Fruit fly (Drosophila melanogaster) whole organism, embryonic: Measurements from ENCODE around the gene Idgf3.

ENCODE experiments used
- Adf1 ChIP-seq: fragments of 200-800 bp; sonication (Bioruptor generic); IDR thresholded peaks from 2 replicates; pipeline ENCODE4 v1.3.6; 2022; ENCODE audit warnings: missing biosample characterization, missing genetic modification characterization
- Atf6 ChIP-seq: fragments of 200-800 bp; sonication (Bioruptor generic); IDR thresholded peaks from 2 replicates; pipeline ENCODE4 v1.3.6; 2022; ENCODE audit warnings: missing biosample characterization, missing genetic modification characterization
- Bteb2 ChIP-seq: fragments of 200-800 bp; sonication (Bioruptor generic); optimal IDR thresholded peaks from 2 replicates; lab custom pipeline; 2016; ENCODE audit warnings: missing biosample characterization, missing genetic modification characterization
- CG10274 ChIP-seq: fragments of 200-800 bp; sonication (Bioruptor generic); optimal IDR thresholded peaks from 3 replicates; lab custom pipeline; 2017; ENCODE audit warnings: missing biosample characterization, mild to moderate bottlenecking, missing genetic modification characterization
- CG10543 ChIP-seq: fragments of 200-800 bp; sonication (Bioruptor generic); optimal IDR thresholded peaks from 3 replicates; lab custom pipeline; 2017; ENCODE audit warnings: missing biosample characterization, mild to moderate bottlenecking, missing genetic modification characterization, moderate library complexity
- CG11247 ChIP-seq: fragments of 200-800 bp; sonication (Bioruptor generic); IDR thresholded peaks from 2 replicates; pipeline ENCODE4 v1.3.6; 2022; ENCODE audit warnings: missing biosample characterization, missing genetic modification characterization
- CG12236 ChIP-seq: fragments of 200-800 bp; sonication (Bioruptor generic); optimal IDR thresholded peaks from 2 replicates; lab custom pipeline; 2016; ENCODE audit warnings: missing biosample characterization, missing genetic modification characterization
- CG1233 ChIP-seq: fragments of 200-800 bp; sonication (Bioruptor generic); optimal IDR thresholded peaks from 4 replicates; lab custom pipeline; 2018; ENCODE audit warnings: missing biosample characterization, mild to moderate bottlenecking, missing genetic modification characterization
- CG12942 ChIP-seq: fragments of 200-800 bp; sonication (Bioruptor generic); optimal IDR thresholded peaks from 3 replicates; lab custom pipeline; 2016; ENCODE audit warnings: missing biosample characterization, missing genetic modification characterization
- CG13287 ChIP-seq: fragments of 200-800 bp; sonication (Bioruptor generic); IDR thresholded peaks from 2 replicates; pipeline ENCODE4 v1.3.6; 2022; ENCODE audit warnings: missing biosample characterization, missing genetic modification characterization; ENCODE audit not compliant: partially characterized antibody
- CG13624 ChIP-seq: fragments of 200-800 bp; sonication (Bioruptor generic); optimal IDR thresholded peaks from 2 replicates; lab custom pipeline; 2016; ENCODE audit warnings: missing biosample characterization, missing genetic modification characterization
- CG16779 ChIP-seq: fragments of 200-800 bp; sonication (Bioruptor generic); IDR thresholded peaks from 2 replicates; pipeline ENCODE4 v1.3.6; 2022; ENCODE audit warnings: missing biosample characterization, missing genetic modification characterization
- CG17829 ChIP-seq: fragments of 200-800 bp; optimal IDR thresholded peaks from 2 replicates; lab custom pipeline; 2019; ENCODE audit warnings: missing biosample characterization, mild to moderate bottlenecking, missing genetic modification characterization, moderate library complexity
- CG30020 ChIP-seq: fragments of 200-800 bp; optimal IDR thresholded peaks from 2 replicates; lab custom pipeline; 2019; ENCODE audit warnings: missing biosample characterization, mild to moderate bottlenecking, missing genetic modification characterization, moderate library complexity
- CG30403 ChIP-seq: fragments of 200-800 bp; sonication (Bioruptor generic); optimal IDR thresholded peaks from 3 replicates; lab custom pipeline; 2016; ENCODE audit warnings: missing biosample characterization, missing genetic modification characterization
- CG3847 ChIP-seq: fragments of 200-800 bp; sonication (Bioruptor generic); IDR thresholded peaks from 2 replicates; pipeline ENCODE4 v1.3.6; 2022; ENCODE audit warnings: missing biosample characterization, missing genetic modification characterization
- CG42726 ChIP-seq: fragments of 200-800 bp; sonication (Bioruptor generic); IDR thresholded peaks from 2 replicates; pipeline ENCODE4 v1.3.6; 2022; ENCODE audit warnings: missing biosample characterization, missing genetic modification characterization; ENCODE audit not compliant: partially characterized antibody
- CG43689 ChIP-seq: fragments of 200-800 bp; sonication (Bioruptor generic); IDR thresholded peaks from 2 replicates; pipeline ENCODE4 v1.3.6; 2022; ENCODE audit warnings: missing biosample characterization, missing genetic modification characterization
- CG6683 ChIP-seq: fragments of 200-800 bp; sonication (Bioruptor generic); optimal IDR thresholded peaks from 2 replicates; lab custom pipeline; 2017; ENCODE audit warnings: missing biosample characterization, mild to moderate bottlenecking, missing genetic modification characterization, missing genetic modification reagents
- CG6689 ChIP-seq: fragments of 200-800 bp; sonication (Bioruptor generic); IDR thresholded peaks from 2 replicates; pipeline ENCODE4 v1.3.6; 2022; ENCODE audit warnings: missing biosample characterization, missing genetic modification characterization
- CG6765 ChIP-seq: fragments of 200-800 bp; sonication (Bioruptor generic); optimal IDR thresholded peaks from 3 replicates; lab custom pipeline; 2017; ENCODE audit warnings: missing biosample characterization, mild to moderate bottlenecking, missing genetic modification characterization
- CG8924 ChIP-seq: fragments of 200-800 bp; optimal IDR thresholded peaks from 3 replicates; lab custom pipeline; 2019; ENCODE audit warnings: missing biosample characterization, mild to moderate bottlenecking, missing genetic modification characterization, moderate library complexity
- CrebB ChIP-seq: fragments of 200-800 bp; sonication (Bioruptor generic); optimal IDR thresholded peaks from 3 replicates; lab custom pipeline; 2018; ENCODE audit warnings: missing biosample characterization, mild to moderate bottlenecking, missing genetic modification characterization
- Deaf1 ChIP-seq: fragments of 200-800 bp; optimal IDR thresholded peaks from 3 replicates; lab custom pipeline; 2019; ENCODE audit warnings: missing biosample characterization, mild to moderate bottlenecking, missing genetic modification characterization, moderate library complexity
- Dfd ChIP-seq, 2 experiments: fragments of >200 bp; optimal IDR thresholded peaks; 2 replicates each; lab custom pipeline; 2017; ENCODE audit warnings: missing biosample characterization in 2 of 2, missing genetic modification characterization in 2 of 2
- Fer1 ChIP-seq: fragments of 200-800 bp; sonication (Bioruptor generic); optimal IDR thresholded peaks from 2 replicates; lab custom pipeline; 2017; ENCODE audit warnings: missing biosample characterization, mild to moderate bottlenecking, missing genetic modification characterization
- H15 ChIP-seq: fragments of 200-800 bp; sonication (Bioruptor generic); IDR thresholded peaks from 3 replicates; pipeline ENCODE4 v1.3.6; 2022; ENCODE audit warnings: missing biosample characterization, missing genetic modification characterization
- Hey ChIP-seq: fragments of 200-800 bp; sonication (Bioruptor generic); optimal IDR thresholded peaks from 3 replicates; lab custom pipeline; 2018; ENCODE audit warnings: missing biosample characterization, mild to moderate bottlenecking, missing genetic modification characterization
- Hmr ChIP-seq: fragments of 200-800 bp; sonication (Bioruptor generic); optimal IDR thresholded peaks from 3 replicates; lab custom pipeline; 2017; ENCODE audit warnings: mild to moderate bottlenecking, missing biosample characterization, missing genetic modification reagents, missing genetic modification characterization
- MTF-1 ChIP-seq: fragments of 200-800 bp; sonication (Bioruptor generic); optimal IDR thresholded peaks from 2 replicates; lab custom pipeline; 2018; ENCODE audit warnings: missing biosample characterization, mild to moderate bottlenecking, missing genetic modification characterization, borderline replicate concordance
- Med ChIP-seq: fragments of 200-800 bp; sonication (Bioruptor generic); peaks from one replicate; lab custom pipeline; 2016; ENCODE audit warnings: missing biosample characterization, missing genetic modification characterization, mild to moderate bottlenecking, inconsistent platforms, moderate library complexity
- NK7.1 ChIP-seq: fragments of 200-800 bp; sonication (Bioruptor generic); optimal IDR thresholded peaks from 3 replicates; lab custom pipeline; 2016; ENCODE audit warnings: missing biosample characterization, missing genetic modification characterization
- Opbp ChIP-seq: fragments of 200-800 bp; sonication (Bioruptor generic); IDR thresholded peaks from 3 replicates; pipeline ENCODE4 v1.3.6; 2022; ENCODE audit warnings: missing biosample characterization, missing genetic modification characterization; ENCODE audit not compliant: partially characterized antibody
- Side ChIP-seq: fragments of 200-800 bp; sonication (Bioruptor generic); optimal IDR thresholded peaks from 2 replicates; lab custom pipeline; 2016; ENCODE audit warnings: missing biosample characterization, missing genetic modification characterization
- Sox100B ChIP-seq: fragments of 200-800 bp; sonication (Bioruptor generic); optimal IDR thresholded peaks from 3 replicates; lab custom pipeline; 2018; ENCODE audit warnings: missing biosample characterization, mild to moderate bottlenecking, missing genetic modification characterization
- Stat92E ChIP-seq, 3 experiments: fragments of >200 bp in 2 of 3; fragments of 200-800 bp in 1 of 3; sonication (Bioruptor generic) in 1 of 3; optimal IDR thresholded peaks; 2 replicates each; lab custom pipeline; 2017 to 2019; ENCODE audit warnings: missing biosample characterization in 3 of 3, missing genetic modification characterization in 3 of 3, mild to moderate bottlenecking in 1 of 3, moderate library complexity in 1 of 3
- ab ChIP-seq: fragments of 200-800 bp; sonication (Bioruptor generic); optimal IDR thresholded peaks from 2 replicates; lab custom pipeline; 2016; ENCODE audit warnings: missing biosample characterization, missing genetic modification characterization
- abd-A ChIP-seq: fragments of 200-800 bp; sonication (Bioruptor generic); optimal IDR thresholded peaks from 3 replicates; lab custom pipeline; 2019; ENCODE audit warnings: missing biosample characterization, mild to moderate bottlenecking, missing genetic modification characterization, moderate library complexity
- ato ChIP-seq: fragments of 200-800 bp; sonication (Bioruptor generic); IDR thresholded peaks from 2 replicates; pipeline ENCODE4 v1.3.6; 2022; ENCODE audit warnings: missing biosample characterization, missing genetic modification characterization; ENCODE audit not compliant: partially characterized antibody
- bcd ChIP-seq: fragments of 200-800 bp; sonication (Bioruptor generic); optimal IDR thresholded peaks from 2 replicates; lab custom pipeline; 2017; ENCODE audit warnings: missing biosample characterization, mild to moderate bottlenecking, missing genetic modification characterization
- dysf ChIP-seq: fragments of 200-800 bp; sonication (Bioruptor generic); IDR thresholded peaks from 3 replicates; pipeline ENCODE4 v1.3.6; 2022; ENCODE audit warnings: missing biosample characterization, missing genetic modification characterization
- fd3F ChIP-seq: fragments of 200-800 bp; sonication (Bioruptor generic); optimal IDR thresholded peaks from 2 replicates; lab custom pipeline; 2018; ENCODE audit warnings: missing biosample characterization, mild to moderate bottlenecking, missing genetic modification characterization, moderate library complexity
- gem ChIP-seq: fragments of 200-800 bp; sonication (Bioruptor generic); optimal IDR thresholded peaks from 2 replicates; lab custom pipeline; 2019; ENCODE audit warnings: missing biosample characterization, mild to moderate bottlenecking, missing genetic modification characterization, moderate library complexity
- lbe ChIP-seq: fragments of 200-800 bp; sonication (Bioruptor generic); optimal IDR thresholded peaks from 2 replicates; lab custom pipeline; 2016; ENCODE audit warnings: missing biosample characterization, mild to moderate bottlenecking, missing genetic modification characterization
- pan ChIP-seq, 4 experiments: fragments of >200 bp in 3 of 4; fragments of 200-800 bp in 1 of 4; sonication (Bioruptor generic) in 1 of 4; optimal IDR thresholded peaks in 3 of 4; IDR thresholded peaks in 1 of 4; 2 replicates each; pipeline versions ENCODE4 v1.3.6 to Lab custom; 2017 to 2022; ENCODE audit warnings: missing biosample characterization in 2 of 4, missing genetic modification characterization in 2 of 4, mixed read lengths in 1 of 4
- peb ChIP-seq: fragments of 200-800 bp; sonication (Bioruptor generic); IDR thresholded peaks from 2 replicates; pipeline ENCODE4 v1.3.6; 2022; ENCODE audit warnings: missing biosample characterization, missing genetic modification characterization
- sc ChIP-seq, 3 experiments: fragments of >200 bp in 2 of 3; fragments of 200-800 bp in 1 of 3; sonication (Bioruptor generic) in 1 of 3; optimal IDR thresholded peaks; 2 replicates in 2 of 3; 3 replicates in 1 of 3; lab custom pipeline; 2017; ENCODE audit warnings: mild to moderate bottlenecking in 1 of 3, missing biosample characterization in 1 of 3, missing genetic modification characterization in 1 of 3, missing genetic modification reagents in 1 of 3
- sim ChIP-seq: fragments of 200-800 bp; sonication (Bioruptor generic); IDR thresholded peaks from 2 replicates; pipeline ENCODE4 v1.3.6; 2022; ENCODE audit warnings: missing biosample characterization, missing genetic modification characterization

Idgf3 gene

dm6 chr2L:16422657-16423473 is 27.8 kb upstream of the Idgf3 start (continued):
- TF ChIP-seq CG12942 (GFP tag; lab: Kevin White, UChicago) (no peak), CG6765 (GFP tag; lab: Kevin White, UChicago) (no peak), CG16779 (GFP tag; lab: Robert Waterston, UW) (no peak), CG12236 (no peak), CG42726 (GFP tag; lab: Robert Waterston, UW) (no peak), Hmr (GFP tag; lab: Kevin White, UChicago) (no peak), CG10274 (no peak), pan (optimal IDR thresholded peaks at IDR 0.05; lab: Kevin White, UChicago) (no peak), pan (GFP tag; optimal IDR thresholded peaks at IDR 0.05 in 1 of 2, IDR thresholded peaks at IDR 0.05 in 1 of 2) (no peak), dysf (no peak), CG17829 (tag; lab: Kevin White, UChicago) (peak; percentile 6), abd-A (tag; lab: Kevin White, UChicago) (peak; percentile 86), Adf1 (GFP tag; lab: Robert Waterston, UW) (peak; percentile 96), bcd (GFP tag; lab: Kevin White, UChicago) (no peak), Dfd (GFP tag; optimal IDR thresholded peaks at IDR 0.05; lab: Kevin White, UChicago) (no peak), Hey (tag; lab: Kevin White, UChicago) (no peak), MTF-1 (GFP tag; lab: Kevin White, UChicago) (no peak), peb (GFP tag; lab: Robert Waterston, UW) (no peak), sc (optimal IDR thresholded peaks at IDR 0.05; lab: Kevin White, UChicago) (no peak), sc (GFP tag; optimal IDR thresholded peaks at IDR 0.05; lab: Kevin White, UChicago) (no peak), CG11247 (GFP tag; lab: Robert Waterston, UW) (no peak), NK7.1 (GFP tag; lab: Kevin White, UChicago) (no peak), Deaf1 (tag; lab: Kevin White, UChicago) (peak; percentile 86), Med (GFP tag; lab: Kevin White, UChicago) (peak; percentile 57), gem (no peak), fd3F (GFP tag; lab: Kevin White, UChicago) (no peak), CG6689 (no peak), CG6683 (GFP tag; lab: Kevin White, UChicago) (no peak), CG30403 (GFP tag; lab: Kevin White, UChicago) (no peak), CG10543 (GFP tag; lab: Kevin White, UChicago) (no peak), CG8924 (tag; lab: Kevin White, UChicago) (no peak), Sox100B (GFP tag; lab: Kevin White, UChicago) (no peak), sim (no peak), CG30020 (tag; lab: Kevin White, UChicago) (no peak), Side (GFP tag; lab: Kevin White, UChicago) (no peak), CrebB (tag; lab: Kevin White, UChicago) (no peak), CG13287 (no peak), CG13624 (GFP tag; lab: Kevin White, UChicago) (no peak), H15 (no peak), Stat92E (GFP tag; optimal IDR thresholded peaks at IDR 0.05; lab: Kevin White, UChicago) (no peak), CG1233 (GFP tag; lab: Kevin White, UChicago) (no peak), Opbp (no peak), ato (GFP tag; lab: Robert Waterston, UW) (no peak), CG3847 (GFP tag; lab: Robert Waterston, UW) (no peak), Fer1 (GFP tag; lab: Kevin White, UChicago) (no peak), Bteb2 (no peak), Atf6 (no peak), CG43689 (GFP tag; lab: Robert Waterston, UW) (no peak), ab (GFP tag; lab: Kevin White, UChicago) (no peak), lbe (GFP tag; lab: Kevin White, UChicago) (no peak)
